Fruit fly (Drosophila melanogaster) whole organism, embryonic: Measurements from ENCODE around the gene se.
A peak's percentile ranks its signal among the peaks of the same experiment; 100 is the strongest.

Experiments used
- Abd-B ChIP-seq: fragments of 200-800 bp; sonication (Bioruptor generic); optimal IDR thresholded peaks from 2 replicates; lab custom pipeline; 2018; ENCODE audit warnings: missing biosample characterization, mild to moderate bottlenecking, missing genetic modification characterization, moderate library complexity
- Bdp1 ChIP-seq: fragments of 200-800 bp; sonication (Bioruptor generic); optimal IDR thresholded peaks from 3 replicates; lab custom pipeline; 2016; ENCODE audit warnings: missing biosample characterization, missing genetic modification characterization
- BtbVII ChIP-seq: fragments of 200-800 bp; sonication (Bioruptor generic); optimal IDR thresholded peaks from 3 replicates; lab custom pipeline; 2017; ENCODE audit warnings: missing biosample characterization, mild to moderate bottlenecking, missing genetic modification characterization
- CG10654 ChIP-seq: fragments of 200-800 bp; sonication (Bioruptor generic); optimal IDR thresholded peaks from 2 replicates; lab custom pipeline; 2016; ENCODE audit warnings: missing biosample characterization, missing genetic modification characterization
- CG13894 ChIP-seq: fragments of 200-800 bp; sonication (Bioruptor generic); optimal IDR thresholded peaks from 3 replicates; lab custom pipeline; 2018; ENCODE audit warnings: missing biosample characterization, mild to moderate bottlenecking, missing genetic modification characterization, moderate library complexity
- CG14014 ChIP-seq: fragments of 200-800 bp; sonication (Bioruptor generic); IDR thresholded peaks from 2 replicates; pipeline ENCODE4 v1.3.6; 2022; ENCODE audit warnings: missing biosample characterization, missing genetic modification characterization
- CG14441 ChIP-seq: fragments of 200-800 bp; sonication (Bioruptor generic); IDR thresholded peaks from 2 replicates; pipeline ENCODE4 v1.3.6; 2022; ENCODE audit warnings: missing biosample characterization, missing genetic modification characterization
- CG1602 ChIP-seq: fragments of 200-800 bp; sonication (Bioruptor generic); optimal IDR thresholded peaks from 3 replicates; lab custom pipeline; 2016; ENCODE audit warnings: missing biosample characterization, missing genetic modification characterization
- CG17359 ChIP-seq: fragments of 200-800 bp; sonication (Bioruptor generic); optimal IDR thresholded peaks from 3 replicates; lab custom pipeline; 2018; ENCODE audit warnings: missing biosample characterization, mild to moderate bottlenecking, missing genetic modification characterization, moderate library complexity
- CG17829 ChIP-seq: fragments of 200-800 bp; optimal IDR thresholded peaks from 2 replicates; lab custom pipeline; 2019; ENCODE audit warnings: missing biosample characterization, mild to moderate bottlenecking, missing genetic modification characterization, moderate library complexity
- CG17912 ChIP-seq: fragments of 200-800 bp; sonication (Bioruptor generic); optimal IDR thresholded peaks from 2 replicates; lab custom pipeline; 2018; ENCODE audit warnings: missing biosample characterization, mild to moderate bottlenecking, missing genetic modification characterization
- CG6254 ChIP-seq: fragments of 200-800 bp; sonication (Bioruptor generic); optimal IDR thresholded peaks from 3 replicates; lab custom pipeline; 2017; ENCODE audit warnings: mild to moderate bottlenecking, missing biosample characterization, missing genetic modification reagents, missing genetic modification characterization
- CG6813 ChIP-seq: fragments of 200-800 bp; sonication (Bioruptor generic); optimal IDR thresholded peaks from 2 replicates; lab custom pipeline; 2017; ENCODE audit warnings: missing biosample characterization, missing genetic modification characterization, mild to moderate bottlenecking, moderate library complexity, missing genetic modification reagents
- CG7839 ChIP-seq: fragments of 200-800 bp; sonication (Bioruptor generic); optimal IDR thresholded peaks from 3 replicates; lab custom pipeline; 2018; ENCODE audit warnings: missing biosample characterization, mild to moderate bottlenecking, missing genetic modification characterization, moderate library complexity
- CG9215 ChIP-seq: fragments of 200-800 bp; sonication (Bioruptor generic); IDR thresholded peaks from 2 replicates; pipeline ENCODE4 v1.3.6; 2022; ENCODE audit warnings: missing biosample characterization, missing genetic modification characterization
- CG9932 ChIP-seq: fragments of 200-800 bp; sonication (Bioruptor generic); IDR thresholded peaks from 2 replicates; pipeline ENCODE4 v1.3.6; 2022; ENCODE audit warnings: missing biosample characterization, missing genetic modification characterization
- Chrac-16 ChIP-seq: fragments of 200-800 bp; sonication (Bioruptor generic); optimal IDR thresholded peaks from 3 replicates; lab custom pipeline; 2016; ENCODE audit warnings: missing biosample characterization, missing genetic modification characterization
- CkIIα-i1 ChIP-seq: fragments of 200-800 bp; sonication (Bioruptor generic); IDR thresholded peaks from 2 replicates; pipeline ENCODE4 v1.3.6; 2022; ENCODE audit warnings: missing biosample characterization, missing genetic modification characterization
- Dbx ChIP-seq: fragments of 200-800 bp; sonication (Bioruptor generic); IDR thresholded peaks from 3 replicates; pipeline ENCODE4 v1.3.6; 2022; ENCODE audit warnings: missing biosample characterization, missing genetic modification characterization
- Drgx ChIP-seq: fragments of 200-800 bp; sonication (Bioruptor generic); IDR thresholded peaks from 2 replicates; pipeline ENCODE4 v1.3.6; 2022; ENCODE audit warnings: missing biosample characterization, missing genetic modification characterization
- Fer1 ChIP-seq: fragments of 200-800 bp; sonication (Bioruptor generic); optimal IDR thresholded peaks from 2 replicates; lab custom pipeline; 2017; ENCODE audit warnings: missing biosample characterization, mild to moderate bottlenecking, missing genetic modification characterization
- Lhr ChIP-seq: fragments of 200-800 bp; sonication (Bioruptor generic); optimal IDR thresholded peaks from 3 replicates; lab custom pipeline; 2017; ENCODE audit warnings: mild to moderate bottlenecking, missing biosample characterization, missing genetic modification reagents, missing genetic modification characterization
- MTF-1 ChIP-seq: fragments of 200-800 bp; sonication (Bioruptor generic); optimal IDR thresholded peaks from 2 replicates; lab custom pipeline; 2018; ENCODE audit warnings: missing biosample characterization, mild to moderate bottlenecking, missing genetic modification characterization, borderline replicate concordance
- NC2α ChIP-seq: fragments of 200-800 bp; sonication (Bioruptor generic); optimal IDR thresholded peaks from 2 replicates; lab custom pipeline; 2016; ENCODE audit warnings: missing biosample characterization, missing genetic modification characterization
- Optix ChIP-seq: fragments of 200-800 bp; sonication (Bioruptor generic); IDR thresholded peaks from 3 replicates; pipeline ENCODE4 v1.3.6; 2022; ENCODE audit warnings: missing biosample characterization, missing genetic modification characterization
- Pdp1 ChIP-seq, 2 experiments: fragments of 200-800 bp; sonication (Bioruptor generic); optimal IDR thresholded peaks; 3 replicates each; lab custom pipeline; 2016; ENCODE audit warnings: missing biosample characterization in 2 of 2, missing genetic modification characterization in 2 of 2, mild to moderate bottlenecking in 1 of 2, moderate library complexity in 1 of 2
- Rfx ChIP-seq: fragments of 200-800 bp; sonication (Bioruptor generic); IDR thresholded peaks from 2 replicates; pipeline ENCODE4 v1.3.6; 2022; ENCODE audit warnings: missing biosample characterization, missing genetic modification characterization
- bsh ChIP-seq, 2 experiments: fragments of 200-800 bp; sonication (Bioruptor generic); optimal IDR thresholded peaks; 2 replicates each; lab custom pipeline; 2017 to 2018; ENCODE audit warnings: mild to moderate bottlenecking in 2 of 2, missing biosample characterization in 2 of 2, missing genetic modification characterization in 2 of 2, moderate library complexity in 1 of 2
- cas ChIP-seq: fragments of 200-800 bp; sonication (Bioruptor generic); IDR thresholded peaks from 2 replicates; pipeline ENCODE4 v1.3.6; 2022; ENCODE audit warnings: missing biosample characterization, missing genetic modification characterization
- ci ChIP-seq: fragments of 200-800 bp; sonication (Bioruptor generic); IDR thresholded peaks from 3 replicates; pipeline ENCODE4 v1.3.6; 2022; ENCODE audit warnings: missing biosample characterization, missing genetic modification characterization
- crol ChIP-seq: fragments of 200-800 bp; sonication (Bioruptor generic); IDR thresholded peaks from 2 replicates; pipeline ENCODE4 v1.3.6; 2022; ENCODE audit warnings: missing biosample characterization, missing genetic modification characterization
- crp ChIP-seq, 2 experiments: fragments of 200-800 bp; sonication (Bioruptor generic); optimal IDR thresholded peaks; 2 replicates in 1 of 2; 3 replicates in 1 of 2; lab custom pipeline; 2017; ENCODE audit warnings: missing biosample characterization in 2 of 2, missing genetic modification characterization in 2 of 2, mild to moderate bottlenecking in 1 of 2, moderate library complexity in 1 of 2
- fd102C ChIP-seq: fragments of 200-800 bp; sonication (Bioruptor generic); optimal IDR thresholded peaks from 2 replicates; lab custom pipeline; 2018; ENCODE audit warnings: missing biosample characterization, mild to moderate bottlenecking, missing genetic modification characterization, moderate library complexity
- fru ChIP-seq: fragments of >200 bp; optimal IDR thresholded peaks from 2 replicates; lab custom pipeline; 2017
- ftz-f1 ChIP-seq: fragments of 200-800 bp; sonication (Bioruptor generic); optimal IDR thresholded peaks from 2 replicates; lab custom pipeline; 2016; ENCODE audit warnings: missing biosample characterization, missing genetic modification characterization
- gt ChIP-seq: fragments of 200-800 bp; sonication (Bioruptor generic); IDR thresholded peaks from 2 replicates; pipeline ENCODE4 v1.3.6; 2022; ENCODE audit warnings: missing biosample characterization, missing genetic modification characterization
- inv ChIP-seq: fragments of 200-800 bp; sonication (Bioruptor generic); IDR thresholded peaks from 2 replicates; pipeline ENCODE4 v1.3.6; 2022; ENCODE audit warnings: missing biosample characterization, missing genetic modification characterization; ENCODE audit not compliant: partially characterized antibody
- kah ChIP-seq: fragments of 200-800 bp; sonication (Bioruptor generic); optimal IDR thresholded peaks from 2 replicates; lab custom pipeline; 2018; ENCODE audit warnings: missing biosample characterization, mild to moderate bottlenecking, missing genetic modification characterization
- lilli ChIP-seq: fragments of 200-800 bp; sonication (Bioruptor generic); optimal IDR thresholded peaks from 3 replicates; lab custom pipeline; 2016; ENCODE audit warnings: missing biosample characterization, missing genetic modification characterization
- onecut ChIP-seq: fragments of 200-800 bp; sonication (Bioruptor generic); IDR thresholded peaks from 2 replicates; pipeline ENCODE4 v1.3.6; 2022; ENCODE audit warnings: missing biosample characterization, missing genetic modification characterization
- p53 ChIP-seq: fragments of 200-800 bp; sonication (Bioruptor generic); optimal IDR thresholded peaks from 2 replicates; lab custom pipeline; 2016; ENCODE audit warnings: missing biosample characterization, missing genetic modification characterization
- pfk ChIP-seq: fragments of 200-800 bp; sonication (Bioruptor generic); optimal IDR thresholded peaks from 2 replicates; lab custom pipeline; 2018; ENCODE audit warnings: missing biosample characterization, mild to moderate bottlenecking, missing genetic modification characterization, moderate library complexity
- ranshi ChIP-seq: fragments of 200-800 bp; sonication (Bioruptor generic); IDR thresholded peaks from 2 replicates; pipeline ENCODE4 v1.3.6; 2022; ENCODE audit warnings: missing biosample characterization, missing genetic modification characterization
- schlank ChIP-seq: fragments of 200-800 bp; sonication (Bioruptor generic); optimal IDR thresholded peaks from 2 replicates; lab custom pipeline; 2018; ENCODE audit warnings: missing biosample characterization, mild to moderate bottlenecking, missing genetic modification characterization
- seq ChIP-seq: fragments of 200-800 bp; sonication (Bioruptor generic); IDR thresholded peaks from 2 replicates; pipeline ENCODE4 v1.3.6; 2022; ENCODE audit warnings: missing biosample characterization, missing genetic modification characterization
- slbo ChIP-seq: fragments of 200-800 bp; sonication (Bioruptor generic); IDR thresholded peaks from 2 replicates; pipeline ENCODE4 v1.3.6; 2022; ENCODE audit warnings: missing biosample characterization, missing genetic modification characterization
- stc ChIP-seq: fragments of 200-800 bp; sonication (Bioruptor generic); IDR thresholded peaks from 2 replicates; pipeline ENCODE4 v1.3.6; 2022; ENCODE audit warnings: missing biosample characterization, missing genetic modification characterization
- trem ChIP-seq: fragments of 200-800 bp; optimal IDR thresholded peaks from 3 replicates; lab custom pipeline; 2019; ENCODE audit warnings: missing biosample characterization, mild to moderate bottlenecking, missing genetic modification characterization, moderate library complexity
- vfl ChIP-seq: fragments of 200-800 bp; sonication (Bioruptor generic); optimal IDR thresholded peaks from 2 replicates; lab custom pipeline; 2016; ENCODE audit warnings: missing biosample characterization, missing genetic modification characterization
- z ChIP-seq: fragments of 200-800 bp; sonication (Bioruptor generic); IDR thresholded peaks from 3 replicates; pipeline ENCODE4 v1.3.6; 2022; ENCODE audit warnings: missing biosample characterization, missing genetic modification characterization
- zen ChIP-seq: fragments of 200-800 bp; sonication (Bioruptor generic); optimal IDR thresholded peaks from 3 replicates; lab custom pipeline; 2018; ENCODE audit warnings: missing biosample characterization, mild to moderate bottlenecking, missing genetic modification characterization, moderate library complexity

Gene se

DNA sequence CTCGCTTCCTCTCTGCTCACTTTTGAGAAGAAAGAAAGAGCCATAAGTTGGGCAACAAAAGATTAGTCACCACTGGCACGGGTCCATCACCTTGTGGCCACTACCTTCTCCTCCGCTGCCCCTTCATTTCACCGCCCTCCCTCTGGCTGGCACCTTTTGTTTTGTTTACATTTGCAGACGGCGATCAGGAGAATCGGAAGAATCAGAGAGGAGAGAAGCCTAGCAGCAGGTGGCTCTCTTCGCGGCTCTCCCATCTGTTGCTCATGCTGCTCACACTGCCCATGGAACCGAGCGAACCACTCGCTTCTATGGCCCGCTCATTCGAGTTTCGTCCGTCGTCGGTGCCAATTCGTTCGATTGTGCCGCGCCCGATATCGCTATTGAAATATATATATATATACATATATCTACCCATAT lies 26.0 kb downstream of the se start (continued):
- TF ChIP-seq zen (tag; lab: Kevin White, UChicago) (no peak), Bdp1 (GFP tag; lab: Kevin White, UChicago) (no peak), crol (peak; percentile 97), Rfx (GFP tag; lab: Robert Waterston, UW) (peak; percentile 16; the same call in 1 of the 2 replicates), CG9932 (GFP tag; lab: Robert Waterston, UW) (0 out of 2 replicates have a peak, but pooled peaks have one; percentile 34), CG14014 (GFP tag; lab: Robert Waterston, UW) (peak; percentile 14; the same call in 1 of the 2 replicates), Drgx (GFP tag; lab: Robert Waterston, UW) (peak; percentile 33; the same call in 1 of the 2 replicates), slbo (GFP tag; lab: Robert Waterston, UW) (peak; percentile 39; the same call in 1 of the 2 replicates), CG1602 (GFP tag; lab: Kevin White, UChicago) (no peak), z (peak; percentile 55; the same call in 2 of the 3 replicates), CG10654 (GFP tag; lab: Kevin White, UChicago) (no peak), Pdp1 (GFP tag; optimal IDR thresholded peaks at IDR 0.05; lab: Kevin White, UChicago) (peak in 1 of 2 experiments; percentile 66), onecut (GFP tag; lab: Robert Waterston, UW) (peak; percentile 30; the same call in 1 of the 2 replicates), schlank (no peak), Lhr (GFP tag; lab: Kevin White, UChicago) (no peak), lilli (no peak), CG9215 (GFP tag; lab: Robert Waterston, UW) (no peak), gt (GFP tag; lab: Robert Waterston, UW) (no peak), CG17912 (peak; percentile 37), Chrac-16 (no peak), bsh (GFP tag; optimal IDR thresholded peaks at IDR 0.05; lab: Kevin White, UChicago) (peak in 1 of 2 experiments; percentile 48), vfl (GFP tag; lab: Kevin White, UChicago) (no peak), stc (GFP tag; lab: Robert Waterston, UW) (no peak; the same call in 1 of the 2 replicates), cas (GFP tag; lab: Robert Waterston, UW) (no peak), inv (GFP tag; lab: Robert Waterston, UW) (no peak), ci (GFP tag; lab: Robert Waterston, UW) (peak; percentile 57; the same call in 1 of the 3 replicates), seq (GFP tag; lab: Robert Waterston, UW) (no peak), BtbVII (peak; percentile 39), MTF-1 (GFP tag; lab: Kevin White, UChicago) (peak; percentile 51), CG17829 (no peak), crp (GFP tag; optimal IDR thresholded peaks at IDR 0.05; lab: Kevin White, UChicago) (no peak), trem (tag; lab: Kevin White, UChicago) (peak; percentile 15), NC2α (GFP tag; lab: Kevin White, UChicago) (no peak), CG6813 (peak; percentile 30), Fer1 (GFP tag; lab: Kevin White, UChicago) (peak; percentile 36), Abd-B (no peak), ranshi (GFP tag; lab: Robert Waterston, UW) (peak; percentile 17; the same call in 1 of the 2 replicates), fd102C (GFP tag; lab: Kevin White, UChicago) (peak; percentile 0), CG7839 (tag; lab: Kevin White, UChicago) (peak; percentile 2), CkIIα-i1 (GFP tag; lab: Robert Waterston, UW) (no peak), Dbx (GFP tag; lab: Robert Waterston, UW) (peak; percentile 76; the same call in 2 of the 3 replicates), kah (GFP tag; lab: Kevin White, UChicago) (peak; percentile 97), CG13894 (peak; percentile 47), CG17359 (peak; percentile 11), fru (lab: Kevin White, UChicago) (no peak), pfk (GFP tag; lab: Kevin White, UChicago) (peak; percentile 29), ftz-f1 (GFP tag; lab: Kevin White, UChicago) (peak; percentile 85), Optix (no peak), CG14441 (no peak), CG6254 (GFP tag; lab: Kevin White, UChicago) (no peak), p53 (GFP tag; lab: Kevin White, UChicago) (no peak)
